Fruit fly (Drosophila melanogaster) whole organism, embryonic: ENCODE data around the gene Vav.

ENCODE experiments used
- CG12155 ChIP-seq: fragments of 200-800 bp; sonication (Bioruptor generic); optimal IDR thresholded peaks from 3 replicates; lab custom pipeline; 2016; ENCODE audit warnings: missing biosample characterization, missing genetic modification characterization
- CG13775 ChIP-seq: fragments of 200-800 bp; sonication (Bioruptor generic); optimal IDR thresholded peaks from 3 replicates; lab custom pipeline; 2017; ENCODE audit warnings: missing biosample characterization, mild to moderate bottlenecking, missing genetic modification characterization

DNA sequence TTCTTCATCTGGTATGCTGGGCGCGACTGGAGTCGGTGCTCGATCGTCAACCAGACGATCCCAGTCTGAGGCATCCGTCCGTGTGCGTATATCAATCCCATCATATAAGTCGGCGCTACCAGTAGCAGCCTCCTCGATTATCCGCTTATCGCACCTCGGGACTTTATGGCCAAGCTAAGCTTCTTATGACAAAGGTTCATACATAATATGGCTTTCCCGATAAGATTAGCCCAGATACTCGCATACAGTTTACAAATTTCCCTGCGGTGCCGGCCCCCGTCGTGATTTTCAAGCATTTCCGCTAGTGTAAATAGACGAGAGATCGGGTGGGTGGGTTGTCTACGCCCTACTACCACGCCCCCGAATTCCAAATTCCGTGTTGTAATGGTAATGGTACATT lies 18.6 kb downstream of the Vav start, which contains the start of gene CG8028:
- TF ChIP-seq CG13775 (no peak), CG12155 (GFP tag; lab: Kevin White, UChicago) (no peak)
